Worm (Caenorhabditis elegans): ENCODE results near the gene D1005.6.

Gene D1005.6

ce11 chrX:1477932-1478331 lies 13.3 kb upstream of the D1005.6 start:
- TF ChIP-seq hmbx-1 (tag; optimal IDR thresholded peaks at IDR 0.05) (no peak), tbx-37 (GFP tag; conservative IDR thresholded peaks at IDR 0.05) (no peak), ceh-36 (tag; optimal IDR thresholded peaks at IDR 0.05) (no peak), hmg-4 (GFP tag; optimal IDR thresholded peaks at IDR 0.05) (no peak), F13C5.2 (tag; optimal IDR thresholded peaks at IDR 0.05) (no peak), pes-1 (GFP tag; IDR thresholded peaks at IDR 0.05) (no peak)

- TF ChIP-seq hmbx-1 (tag; optimal IDR thresholded peaks at IDR 0.05) (no peak), hmg-4 (GFP tag; optimal IDR thresholded peaks at IDR 0.05) (no peak), aly-1 (tag; optimal IDR thresholded peaks at IDR 0.05) (no peak), ceh-13 (GFP tag; optimal IDR thresholded peaks at IDR 0.05) (no peak), tbx-11 (GFP tag; IDR thresholded peaks at IDR 0.05) (no peak), F13C5.2 (tag; optimal IDR thresholded peaks at IDR 0.05) (no peak)
Measured at ce11 chrX:1476005-1476404, 11.4 kb upstream of the D1005.6 start.

- TF ChIP-seq sea-1 (GFP tag; conservative IDR thresholded peaks at IDR 0.05): no peak
- TF ChIP-seq ceh-13 (GFP tag; optimal IDR thresholded peaks at IDR 0.05): no peak
- TF ChIP-seq flt-1 (GFP tag; IDR thresholded peaks at IDR 0.05): no peak
- TF ChIP-seq ets-7 (tag; optimal IDR thresholded peaks at IDR 0.05): no peak
Measured at ce11 chrX:1473794-1474193, 9.2 kb upstream of the D1005.6 start.

ce11 chrX:1472880-1473279 lies 8.3 kb upstream of the D1005.6 start, which contains the start of gene D1005.5:
D1005.5 (minus strand) TSS chrX:1472980.
- TF ChIP-seq ceh-13 (GFP tag; optimal IDR thresholded peaks at IDR 0.05): no peak
- no peak for TF ChIP-seq tra-4 (tag; optimal IDR thresholded peaks at IDR 0.05)
- TF ChIP-seq hnd-1 (tag; optimal IDR thresholded peaks at IDR 0.05): no peak
- no peak for TF ChIP-seq scrt-1 (GFP tag; IDR thresholded peaks at IDR 0.05)
- no peak for TF ChIP-seq sea-1 (GFP tag; conservative IDR thresholded peaks at IDR 0.05)

ce11 chrX:1471232-1471631 lies 6.6 kb upstream of the D1005.6 start:
- no peak for TF ChIP-seq ceh-36 (tag; optimal IDR thresholded peaks at IDR 0.05)
- TF ChIP-seq scrt-1 (GFP tag; IDR thresholded peaks at IDR 0.05): no peak
- TF ChIP-seq F13C5.2 (tag; optimal IDR thresholded peaks at IDR 0.05): no peak
- TF ChIP-seq tra-4 (tag; optimal IDR thresholded peaks at IDR 0.05): no peak
- no peak for TF ChIP-seq ama-1 (optimal IDR thresholded peaks at IDR 0.05)
- TF ChIP-seq hmbx-1 (tag; optimal IDR thresholded peaks at IDR 0.05): no peak
- no peak for TF ChIP-seq pes-1 (GFP tag; IDR thresholded peaks at IDR 0.05)
- TF ChIP-seq flt-1 (GFP tag; IDR thresholded peaks at IDR 0.05): no peak
- TF ChIP-seq aly-1 (tag; optimal IDR thresholded peaks at IDR 0.05): no peak
- TF ChIP-seq tbx-37 (GFP tag; conservative IDR thresholded peaks at IDR 0.05): no peak
- TF ChIP-seq hnd-1 (tag; optimal IDR thresholded peaks at IDR 0.05): no peak
- no peak for TF ChIP-seq tbx-11 (GFP tag; IDR thresholded peaks at IDR 0.05)
- no peak for TF ChIP-seq ceh-13 (GFP tag; optimal IDR thresholded peaks at IDR 0.05)

- TF ChIP-seq ceh-36 (tag; optimal IDR thresholded peaks at IDR 0.05) (no peak), hnd-1 (tag; optimal IDR thresholded peaks at IDR 0.05) (no peak), ets-7 (tag; optimal IDR thresholded peaks at IDR 0.05) (no peak), flt-1 (GFP tag; IDR thresholded peaks at IDR 0.05) (no peak), hmbx-1 (tag; optimal IDR thresholded peaks at IDR 0.05) (no peak), F13C5.2 (tag; optimal IDR thresholded peaks at IDR 0.05) (no peak), sea-1 (GFP tag; conservative IDR thresholded peaks at IDR 0.05) (no peak), hmg-4 (GFP tag; optimal IDR thresholded peaks at IDR 0.05) (no peak), tbx-37 (GFP tag; conservative IDR thresholded peaks at IDR 0.05) (no peak), tra-4 (tag; optimal IDR thresholded peaks at IDR 0.05) (no peak), B0310.2 (tag; optimal IDR thresholded peaks at IDR 0.05) (no peak), tbx-11 (GFP tag; IDR thresholded peaks at IDR 0.05) (no peak), pes-1 (GFP tag; IDR thresholded peaks at IDR 0.05) (no peak), ceh-13 (GFP tag; optimal IDR thresholded peaks at IDR 0.05) (no peak), scrt-1 (GFP tag; IDR thresholded peaks at IDR 0.05) (no peak), aly-1 (tag; optimal IDR thresholded peaks at IDR 0.05) (no peak), ama-1 (optimal IDR thresholded peaks at IDR 0.05) (no peak)
Measured at ce11 chrX:1468057-1468456, 3.5 kb upstream of the D1005.6 start.

ce11 chrX:1459756-1460155 lies 4.8 kb downstream of the D1005.6 start:
- TF ChIP-seq hnd-1 (tag; optimal IDR thresholded peaks at IDR 0.05) (no peak), tbx-37 (GFP tag; conservative IDR thresholded peaks at IDR 0.05) (no peak), ceh-36 (tag; optimal IDR thresholded peaks at IDR 0.05) (no peak), B0310.2 (tag; optimal IDR thresholded peaks at IDR 0.05) (no peak), hmbx-1 (tag; optimal IDR thresholded peaks at IDR 0.05) (no peak), sea-1 (GFP tag; conservative IDR thresholded peaks at IDR 0.05) (no peak), ceh-13 (GFP tag; optimal IDR thresholded peaks at IDR 0.05) (no peak), ets-7 (tag; optimal IDR thresholded peaks at IDR 0.05) (no peak), F13C5.2 (tag; optimal IDR thresholded peaks at IDR 0.05) (no peak)

ce11 chrX:1458793-1459192 lies 5.8 kb downstream of the D1005.6 start, which contains the start of gene D1005.2:
D1005.2 (plus strand) TSS chrX:1459022.
- TF ChIP-seq hmg-4 (GFP tag; optimal IDR thresholded peaks at IDR 0.05): no peak
- TF ChIP-seq B0310.2 (tag; optimal IDR thresholded peaks at IDR 0.05): no peak
- no peak for TF ChIP-seq ceh-13 (GFP tag; optimal IDR thresholded peaks at IDR 0.05)
- TF ChIP-seq sea-1 (GFP tag; conservative IDR thresholded peaks at IDR 0.05): no peak
- no peak for TF ChIP-seq tbx-11 (GFP tag; IDR thresholded peaks at IDR 0.05)
- no peak for TF ChIP-seq ama-1 (optimal IDR thresholded peaks at IDR 0.05)

Data from whole organism, early embryonic.